Worm (Caenorhabditis elegans) whole organism, young adult: ENCODE results near the gene txt-2.

Source experiments
- ekl-4 ChIP-seq: fragments of 200-800 bp; sonication (Bioruptor generic); IDR thresholded peaks from 2 replicates; pipeline ENCODE4 v1.3.6; 2022; ENCODE audit warnings: missing genetic modification reagents, missing genetic modification characterization, missing compliant biosample characterization
- pha-4 ChIP-seq: fragments of 150-350 bp; sonication (generic microtip); optimal IDR thresholded peaks from 2 replicates; lab custom pipeline; 2014; ENCODE audit warnings: missing biosample characterization, missing genetic modification reagents, missing genetic modification characterization

DNA sequence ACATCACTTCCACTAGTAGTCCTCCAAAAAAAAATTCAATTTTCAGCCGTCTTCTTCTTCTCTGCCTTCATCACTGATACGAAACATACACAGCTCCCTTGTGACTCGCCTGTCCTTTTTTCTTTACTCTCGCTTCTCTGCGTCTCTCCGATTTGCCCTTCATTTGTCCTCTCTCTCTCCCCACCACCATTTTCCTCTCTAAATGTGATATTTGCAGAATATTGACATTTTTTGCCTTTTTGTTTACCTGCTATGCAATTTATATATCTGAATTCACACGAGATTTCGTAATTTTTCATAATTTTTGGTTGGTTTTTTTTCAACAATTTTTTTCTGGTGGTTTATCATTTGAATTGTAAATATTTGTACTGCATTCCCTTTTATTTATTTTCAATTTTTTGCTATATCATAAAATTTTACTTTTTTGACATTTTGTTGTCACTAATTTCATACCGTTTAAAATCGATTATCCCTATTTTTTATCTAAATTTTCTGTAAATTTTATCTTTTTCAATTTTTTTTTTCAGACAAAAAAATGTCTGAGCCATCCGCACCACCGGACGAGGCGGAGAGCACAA, 36.4 kb downstream of the txt-2 start, which contains the start of gene lec-12:
- TF ChIP-seq ekl-4 (no peak), pha-4 (peak; percentile 32)
